Worm (Caenorhabditis elegans) whole organism, L1 larva: ENCODE data around the gene F40G9.7.

ENCODE experiments used
- C04F5.9 ChIP-seq: sonication (generic microtip); optimal IDR thresholded peaks from 2 replicates; lab custom pipeline; 2016; ENCODE audit warnings: missing genetic modification characterization, missing compliant biosample characterization
- C16A3.4 ChIP-seq: fragments of 150-350 bp; optimal IDR thresholded peaks from 2 replicates; lab custom pipeline; 2014; ENCODE audit warnings: missing biosample characterization, missing genetic modification characterization
- C34B4.2 ChIP-seq: sonication (generic microtip); optimal IDR thresholded peaks from 2 replicates; lab custom pipeline; 2017; ENCODE audit warnings: mild to moderate bottlenecking, missing genetic modification characterization, missing compliant biosample characterization
- F16B12.6 ChIP-seq: fragments of 150-350 bp; optimal IDR thresholded peaks from 2 replicates; lab custom pipeline; 2014; ENCODE audit warnings: missing biosample characterization, missing genetic modification characterization
- Y116A8C.19 ChIP-seq: sonication (generic microtip); optimal IDR thresholded peaks from 2 replicates; lab custom pipeline; 2016; ENCODE audit warnings: missing compliant biosample characterization, missing genetic modification characterization, borderline replicate concordance
- alr-1 ChIP-seq: fragments of 200-800 bp; sonication (Bioruptor generic); optimal IDR thresholded peaks from 2 replicates; lab custom pipeline; 2018; ENCODE audit warnings: borderline replicate concordance, mild to moderate bottlenecking, missing genetic modification characterization, missing compliant biosample characterization
- aly-2 ChIP-seq: fragments of 150-350 bp; optimal IDR thresholded peaks from 2 replicates; lab custom pipeline; 2014; ENCODE audit warnings: missing biosample characterization, missing genetic modification characterization
- blmp-1 ChIP-seq: fragments of 150-350 bp; optimal IDR thresholded peaks from 2 replicates; lab custom pipeline; 2014; ENCODE audit warnings: missing biosample characterization, missing genetic modification characterization
- ceh-63 ChIP-seq: fragments of 200-800 bp; sonication (Bioruptor generic); optimal IDR thresholded peaks from 2 replicates; lab custom pipeline; 2018; ENCODE audit warnings: mild to moderate bottlenecking, missing genetic modification characterization, missing compliant biosample characterization
- ceh-82 ChIP-seq, 3 experiments: fragments of 150-350 bp in 1 of 3; sonication (generic microtip) in 2 of 3; optimal IDR thresholded peaks; 2 replicates each; lab custom pipeline; 2014 to 2017; ENCODE audit warnings: missing biosample characterization in 3 of 3, missing genetic modification characterization in 3 of 3
- ceh-88 ChIP-seq: fragments of 200-800 bp; sonication (Bioruptor generic); IDR thresholded peaks from 2 replicates; pipeline ENCODE4 v1.3.6; 2022; ENCODE audit warnings: missing genetic modification characterization, missing compliant biosample characterization
- ceh-90 ChIP-seq: sonication (generic microtip); optimal IDR thresholded peaks from 2 replicates; lab custom pipeline; 2016; ENCODE audit warnings: missing genetic modification characterization, missing compliant biosample characterization
- ces-1 ChIP-seq: fragments of 150-350 bp; optimal IDR thresholded peaks from 2 replicates; lab custom pipeline; 2014; ENCODE audit warnings: missing biosample characterization, missing genetic modification reagents, missing genetic modification characterization
- dpl-1 ChIP-seq, 3 experiments: fragments of 150-350 bp in 2 of 3; sonication (generic microtip) in 1 of 3; optimal IDR thresholded peaks; 2 replicates each; lab custom pipeline; 2014 to 2017; ENCODE audit warnings: missing biosample characterization in 3 of 3, missing genetic modification characterization in 3 of 3, missing genetic modification reagents in 3 of 3
- efl-3 ChIP-seq: fragments of 200-800 bp; sonication (Bioruptor generic); optimal IDR thresholded peaks from 2 replicates; lab custom pipeline; 2018; ENCODE audit warnings: mild to moderate bottlenecking, missing genetic modification characterization, missing compliant biosample characterization
- egl-13 ChIP-seq: sonication (generic microtip); optimal IDR thresholded peaks from 2 replicates; lab custom pipeline; 2016; ENCODE audit warnings: missing genotype, missing genetic modification reagents, missing genetic modification characterization, missing compliant biosample characterization
- elt-2 ChIP-seq: sonication (generic microtip); optimal IDR thresholded peaks from 2 replicates; lab custom pipeline; 2016; ENCODE audit warnings: missing genetic modification characterization, mild to moderate bottlenecking, inconsistent platforms, missing compliant biosample characterization, missing genetic modification reagents
- elt-3 ChIP-seq, 6 experiments: fragments of 150-350 bp in 1 of 6; sonication (generic microtip); optimal IDR thresholded peaks; 2 replicates each; lab custom pipeline; 2017 to 2018; ENCODE audit warnings: missing biosample characterization in 6 of 6, missing genetic modification characterization in 6 of 6, inconsistent platforms in 1 of 6
- fkh-8 ChIP-seq: sonication (generic microtip); optimal IDR thresholded peaks from 2 replicates; lab custom pipeline; 2016; ENCODE audit warnings: mild to moderate bottlenecking, missing genetic modification characterization, missing compliant biosample characterization
- hlh-17 ChIP-seq: fragments of 200-800 bp; sonication (Bioruptor generic); optimal IDR thresholded peaks from 2 replicates; lab custom pipeline; 2018; ENCODE audit warnings: missing genetic modification characterization, mild to moderate bottlenecking, missing compliant biosample characterization, moderate library complexity, borderline replicate concordance
- hlh-4 ChIP-seq: sonication (generic microtip); optimal IDR thresholded peaks from 2 replicates; lab custom pipeline; 2016; ENCODE audit warnings: mild to moderate bottlenecking, missing genetic modification characterization, missing compliant biosample characterization
- jun-1 ChIP-seq: fragments of 150-350 bp; optimal IDR thresholded peaks from 2 replicates; lab custom pipeline; 2014; ENCODE audit warnings: missing biosample characterization, missing genetic modification reagents, missing genetic modification characterization
- lin-13 ChIP-seq: fragments of 150-350 bp; optimal IDR thresholded peaks from 2 replicates; lab custom pipeline; 2014; ENCODE audit warnings: missing biosample characterization, missing genetic modification reagents, missing genetic modification characterization
- lin-15B ChIP-seq: fragments of 150-350 bp; sonication (generic microtip); optimal IDR thresholded peaks from 3 replicates; lab custom pipeline; 2014; ENCODE audit warnings: missing biosample characterization, missing genetic modification characterization
- lin-39 ChIP-seq: fragments of 150-350 bp; optimal IDR thresholded peaks from 2 replicates; lab custom pipeline; 2014; ENCODE audit warnings: missing biosample characterization, missing genetic modification reagents, missing genetic modification characterization
- lsy-2 ChIP-seq, 2 experiments: fragments of 150-350 bp; optimal IDR thresholded peaks; 2 replicates each; lab custom pipeline; 2014; ENCODE audit warnings: missing biosample characterization in 2 of 2, missing genetic modification characterization in 2 of 2
- mef-2 ChIP-seq: fragments of 150-350 bp; optimal IDR thresholded peaks from 2 replicates; lab custom pipeline; 2014; ENCODE audit warnings: missing biosample characterization, missing genetic modification characterization
- mep-1 ChIP-seq: fragments of 150-350 bp; optimal IDR thresholded peaks from 2 replicates; lab custom pipeline; 2014; ENCODE audit warnings: missing biosample characterization, missing genetic modification characterization
- nhr-11 ChIP-seq: fragments of 150-350 bp; optimal IDR thresholded peaks from 2 replicates; lab custom pipeline; 2014; ENCODE audit warnings: missing biosample characterization, missing genetic modification characterization
- nhr-19 ChIP-seq: fragments of 200-800 bp; sonication (Bioruptor generic); conservative IDR thresholded peaks from 2 replicates; pipeline ENCODE4 v1.3.6; 2022; ENCODE audit warnings: missing genetic modification characterization, missing compliant biosample characterization
- nhr-20 ChIP-seq: sonication (generic microtip); optimal IDR thresholded peaks from 2 replicates; lab custom pipeline; 2016; ENCODE audit warnings: mild to moderate bottlenecking, missing genetic modification characterization, missing compliant biosample characterization
- nhr-28 ChIP-seq: fragments of 150-350 bp; optimal IDR thresholded peaks from 2 replicates; lab custom pipeline; 2014; ENCODE audit warnings: missing biosample characterization, missing genetic modification characterization
- nhr-76 ChIP-seq: sonication (generic microtip); optimal IDR thresholded peaks from 2 replicates; lab custom pipeline; 2017; ENCODE audit warnings: missing biosample characterization, missing genetic modification characterization
- nhr-77 ChIP-seq: fragments of 150-350 bp; optimal IDR thresholded peaks from 2 replicates; lab custom pipeline; 2014; ENCODE audit warnings: missing biosample characterization, missing genetic modification characterization
- nhr-84 ChIP-seq: sonication (generic microtip); optimal IDR thresholded peaks from 2 replicates; lab custom pipeline; 2017; ENCODE audit warnings: missing biosample characterization, missing genetic modification characterization
- nhr-85 ChIP-seq: sonication (generic microtip); peaks from one replicate; lab custom pipeline; 2016; ENCODE audit warnings: missing genetic modification characterization, inconsistent platforms, missing compliant biosample characterization
- pag-3 ChIP-seq: sonication (generic microtip); optimal IDR thresholded peaks from 2 replicates; lab custom pipeline; 2017; ENCODE audit warnings: missing genetic modification characterization, mild to moderate bottlenecking, missing compliant biosample characterization, antibody characterized with exemption, borderline replicate concordance; ENCODE audit not compliant: insufficient read depth
- pax-3 ChIP-seq: fragments of 200-800 bp; sonication (Bioruptor generic); optimal IDR thresholded peaks from 2 replicates; lab custom pipeline; 2018; ENCODE audit warnings: mild to moderate bottlenecking, missing genetic modification characterization, moderate library complexity, missing compliant biosample characterization
- pqm-1 ChIP-seq: sonication (generic microtip); optimal IDR thresholded peaks from 3 replicates; lab custom pipeline; 2017; ENCODE audit warnings: missing biosample characterization, missing genetic modification characterization
- snpc-4 ChIP-seq: fragments of 150-350 bp; optimal IDR thresholded peaks from 2 replicates; lab custom pipeline; 2014; ENCODE audit warnings: missing biosample characterization, missing genetic modification characterization
- snu-23 ChIP-seq: sonication (generic microtip); optimal IDR thresholded peaks from 2 replicates; lab custom pipeline; 2016; ENCODE audit warnings: missing genetic modification characterization, missing compliant biosample characterization
- sptf-1 ChIP-seq: fragments of 150-350 bp; optimal IDR thresholded peaks from 2 replicates; lab custom pipeline; 2014; ENCODE audit warnings: missing biosample characterization, missing genetic modification characterization
- swsn-7 ChIP-seq: sonication (generic microtip); optimal IDR thresholded peaks from 2 replicates; lab custom pipeline; 2016; ENCODE audit warnings: missing genetic modification characterization, missing compliant biosample characterization
- tlp-1 ChIP-seq: fragments of 150-350 bp; optimal IDR thresholded peaks from 2 replicates; lab custom pipeline; 2014; ENCODE audit warnings: missing biosample characterization, missing genetic modification characterization
- unc-130 ChIP-seq: fragments of 150-350 bp; optimal IDR thresholded peaks from 2 replicates; lab custom pipeline; 2017; ENCODE audit warnings: missing biosample characterization, missing genetic modification characterization, inconsistent platforms
- unc-62 ChIP-seq: fragments of 150-350 bp; optimal IDR thresholded peaks from 2 replicates; lab custom pipeline; 2014; ENCODE audit warnings: missing biosample characterization, missing genetic modification reagents, missing genetic modification characterization
- unc-86 ChIP-seq: sonication (generic microtip); optimal IDR thresholded peaks from 2 replicates; lab custom pipeline; 2016; ENCODE audit warnings: missing genetic modification characterization, missing compliant biosample characterization
- vab-15 ChIP-seq: sonication (generic microtip); optimal IDR thresholded peaks from 2 replicates; lab custom pipeline; 2017; ENCODE audit warnings: missing genotype, mild to moderate bottlenecking, missing genetic modification characterization, missing compliant biosample characterization
- zag-1 ChIP-seq: fragments of 150-350 bp; optimal IDR thresholded peaks from 2 replicates; lab custom pipeline; 2014; ENCODE audit warnings: missing biosample characterization, missing genetic modification characterization
- zip-4 ChIP-seq: fragments of 200-800 bp; sonication (Bioruptor generic); optimal IDR thresholded peaks from 2 replicates; lab custom pipeline; 2018; ENCODE audit warnings: mild to moderate bottlenecking, missing genetic modification characterization, moderate library complexity, missing compliant biosample characterization
- ztf-11 ChIP-seq, 2 experiments: sonication (generic microtip); optimal IDR thresholded peaks; 2 replicates each; lab custom pipeline; 2016 to 2017; ENCODE audit warnings: missing genetic modification characterization in 2 of 2, missing biosample characterization in 1 of 2, missing compliant biosample characterization in 1 of 2

Gene F40G9.7

ce11 chrIII:130650-131049, 34.8 kb upstream of the F40G9.7 start, which contains the start of the genes nhr-280 and C29F9.2:
Gene nhr-280, minus strand, starts transcription at chrIII:130750.
Gene C29F9.2, plus strand, starts transcription at chrIII:130947.
- TF ChIP-seq elt-2 (tag; lab: Kevin White, UChicago): peak; percentile 23
- TF ChIP-seq zip-4 (GFP tag; lab: Kevin White, UChicago): no peak
- TF ChIP-seq, all 84 proteins: peak for 1

- peak in 2 of 3 experiments; percentile 2 to 70 for TF ChIP-seq ceh-82 (tag; optimal IDR thresholded peaks at IDR 0.05; lab: Kevin White, UChicago)
- TF ChIP-seq nhr-28 (tag; lab: Kevin White, UChicago): no peak
- TF ChIP-seq aly-2 (tag; lab: Kevin White, UChicago): no peak
- TF ChIP-seq nhr-19: peak; percentile 15; the same call in 1 of the 2 replicates
- no peak for TF ChIP-seq ceh-63 (GFP tag; lab: Kevin White, UChicago)
- no peak for TF ChIP-seq nhr-76
- TF ChIP-seq blmp-1: peak; percentile 42
- peak; percentile 53 for TF ChIP-seq lin-13 (GFP tag; lab: Kevin White, UChicago)
- no peak for TF ChIP-seq mef-2 (tag; lab: Kevin White, UChicago)
- no peak for TF ChIP-seq zip-4 (GFP tag; lab: Kevin White, UChicago)
- no peak for TF ChIP-seq hlh-4 (tag; lab: Kevin White, UChicago)
- TF ChIP-seq egl-13 (tag; lab: Kevin White, UChicago): no peak
- TF ChIP-seq nhr-77 (tag; lab: Kevin White, UChicago): no peak
- no peak for TF ChIP-seq pax-3 (tag; lab: Kevin White, UChicago)
- TF ChIP-seq elt-3 (tag; optimal IDR thresholded peaks at IDR 0.05; lab: Kevin White, UChicago): no peak
- TF ChIP-seq hlh-17 (GFP tag; lab: Kevin White, UChicago): no peak
- peak; percentile 50 for TF ChIP-seq swsn-7 (tag; lab: Kevin White, UChicago)
- peak; percentile 64 for TF ChIP-seq snu-23 (GFP tag; lab: Kevin White, UChicago)
- TF ChIP-seq ces-1 (GFP tag; lab: Kevin White, UChicago): no peak
- TF ChIP-seq nhr-84 (tag; lab: Kevin White, UChicago): no peak
- no peak for TF ChIP-seq nhr-11 (tag; lab: Kevin White, UChicago)
- TF ChIP-seq mep-1: peak; percentile 79
- no peak for TF ChIP-seq sptf-1 (tag; lab: Kevin White, UChicago)
- no peak for TF ChIP-seq lin-39 (tag; lab: Kevin White, UChicago)
- TF ChIP-seq tlp-1 (tag; lab: Kevin White, UChicago): no peak
- no peak for TF ChIP-seq C04F5.9 (tag; lab: Kevin White, UChicago)
- no peak for TF ChIP-seq efl-3 (GFP tag; lab: Kevin White, UChicago)
- TF ChIP-seq jun-1: no peak
- peak; percentile 60 for TF ChIP-seq F16B12.6
- TF ChIP-seq alr-1 (tag; lab: Kevin White, UChicago): no peak
- TF ChIP-seq C16A3.4 (tag; lab: Kevin White, UChicago): peak; percentile 71
- TF ChIP-seq unc-130 (tag; lab: Kevin White, UChicago): peak; percentile 27
- TF ChIP-seq C34B4.2 (tag; lab: Kevin White, UChicago): no peak
- TF ChIP-seq zag-1 (tag; lab: Kevin White, UChicago): peak; percentile 14
- peak; percentile 89 for TF ChIP-seq vab-15 (tag; lab: Kevin White, UChicago)
- TF ChIP-seq unc-62 (GFP tag; lab: Kevin White, UChicago): no peak
- TF ChIP-seq ceh-88 (GFP tag; lab: Robert Waterston, UW): no peak
- TF ChIP-seq ceh-90 (tag; lab: Kevin White, UChicago): no peak
- peak; percentile 15 for TF ChIP-seq unc-86
- TF ChIP-seq pqm-1 (tag; lab: Kevin White, UChicago): no peak
- no peak for TF ChIP-seq ztf-11 (tag; optimal IDR thresholded peaks at IDR 0.05; lab: Kevin White, UChicago)
- TF ChIP-seq nhr-85 (tag; lab: Kevin White, UChicago): peak; percentile 71
- peak; percentile 16 for TF ChIP-seq snpc-4 (tag; lab: Kevin White, UChicago)
- TF ChIP-seq dpl-1 (GFP tag; optimal IDR thresholded peaks at IDR 0.05; lab: Kevin White, UChicago): peak; percentile 32 to 72 (median 60)
- peak; percentile 37 for TF ChIP-seq nhr-20 (tag; lab: Kevin White, UChicago)
- peak; percentile 61 for TF ChIP-seq lin-15B
- no peak for TF ChIP-seq pag-3 (tag; lab: Kevin White, UChicago)
- TF ChIP-seq Y116A8C.19: no peak
- TF ChIP-seq fkh-8 (tag; lab: Kevin White, UChicago): peak; percentile 56
- peak; percentile 64 to 82 for TF ChIP-seq lsy-2 (tag; optimal IDR thresholded peaks at IDR 0.05; lab: Kevin White, UChicago)
Observed at ce11 chrIII:131627-132026, 33.9 kb upstream of the F40G9.7 start.
